Worm (Caenorhabditis elegans) whole organism, L2 larva: Measurements from ENCODE around the gene sru-1.
A peak's percentile ranks its signal among the peaks of the same experiment; 100 is the strongest.

Experiments
- C34F6.9 ChIP-seq: fragments of 150-350 bp; optimal IDR thresholded peaks from 2 replicates; lab custom pipeline; 2014; ENCODE audit warnings: missing biosample characterization, missing genetic modification characterization
- R02D3.7 ChIP-seq: fragments of 150-350 bp; optimal IDR thresholded peaks from 2 replicates; lab custom pipeline; 2014; ENCODE audit warnings: missing biosample characterization, missing genetic modification characterization
- Y55F3AM.14 ChIP-seq: fragments of 200-800 bp; sonication (Bioruptor generic); optimal IDR thresholded peaks from 2 replicates; lab custom pipeline; 2018; ENCODE audit warnings: mild to moderate bottlenecking, missing genetic modification characterization, missing compliant biosample characterization
- ZK546.5 ChIP-seq: sonication (generic microtip); optimal IDR thresholded peaks from 2 replicates; lab custom pipeline; 2017; ENCODE audit warnings: missing biosample characterization, missing genetic modification characterization
- ama-1 ChIP-seq: fragments of 150-350 bp; optimal IDR thresholded peaks from 2 replicates; lab custom pipeline; 2018; ENCODE audit warnings: inconsistent platforms
- blmp-1 ChIP-seq: sonication (generic microtip); optimal IDR thresholded peaks from 2 replicates; lab custom pipeline; 2017; ENCODE audit warnings: missing genetic modification characterization, mild to moderate bottlenecking, missing compliant biosample characterization, antibody characterized with exemption, moderate library complexity; ENCODE audit not compliant: insufficient read depth
- ceh-16 ChIP-seq: fragments of 150-350 bp; optimal IDR thresholded peaks from 2 replicates; lab custom pipeline; 2014; ENCODE audit warnings: missing biosample characterization, missing genetic modification characterization
- ceh-82 ChIP-seq: fragments of 150-350 bp; optimal IDR thresholded peaks from 2 replicates; lab custom pipeline; 2014; ENCODE audit warnings: missing biosample characterization, missing genetic modification characterization
- crh-2 ChIP-seq: sonication (generic microtip); optimal IDR thresholded peaks from 2 replicates; lab custom pipeline; 2017; ENCODE audit warnings: missing biosample characterization, missing genetic modification characterization
- egl-27 ChIP-seq: sonication (generic microtip); optimal IDR thresholded peaks from 3 replicates; lab custom pipeline; 2017; ENCODE audit warnings: missing biosample characterization, missing genetic modification reagents, missing genetic modification characterization
- elt-1 ChIP-seq: fragments of 150-350 bp; optimal IDR thresholded peaks from 2 replicates; lab custom pipeline; 2014; ENCODE audit warnings: missing biosample characterization, missing genetic modification characterization
- elt-3 ChIP-seq: sonication (generic microtip); optimal IDR thresholded peaks from 2 replicates; lab custom pipeline; 2017; ENCODE audit warnings: missing biosample characterization, missing genetic modification characterization
- fos-1 ChIP-seq: fragments of 150-350 bp; optimal IDR thresholded peaks from 2 replicates; lab custom pipeline; 2014; ENCODE audit warnings: missing biosample characterization, missing genetic modification characterization
- gmeb-1 ChIP-seq: fragments of 150-350 bp; optimal IDR thresholded peaks from 2 replicates; lab custom pipeline; 2014; ENCODE audit warnings: missing biosample characterization, missing genetic modification characterization
- lin-13 ChIP-seq: fragments of 150-350 bp; optimal IDR thresholded peaks from 2 replicates; lab custom pipeline; 2014; ENCODE audit warnings: missing biosample characterization, missing genetic modification reagents, missing genetic modification characterization
- lin-39 ChIP-seq: fragments of 150-350 bp; optimal IDR thresholded peaks from 2 replicates; lab custom pipeline; 2014; ENCODE audit warnings: missing biosample characterization, missing genetic modification reagents, missing genetic modification characterization
- mab-5 ChIP-seq: fragments of 150-350 bp; optimal IDR thresholded peaks from 2 replicates; lab custom pipeline; 2014; ENCODE audit warnings: missing biosample characterization, missing genetic modification characterization
- mbf-1 ChIP-seq: sonication (generic microtip); optimal IDR thresholded peaks from 2 replicates; lab custom pipeline; 2017; ENCODE audit warnings: missing biosample characterization, missing genetic modification characterization
- mdl-1 ChIP-seq, 2 experiments: fragments of 150-350 bp in 1 of 2; sonication (generic microtip) in 1 of 2; optimal IDR thresholded peaks; 2 replicates each; lab custom pipeline; 2017; ENCODE audit warnings: missing biosample characterization in 2 of 2, missing genetic modification characterization in 2 of 2
- nhr-10 ChIP-seq: sonication (generic microtip); optimal IDR thresholded peaks from 2 replicates; lab custom pipeline; 2017; ENCODE audit warnings: missing biosample characterization, missing genetic modification characterization
- nhr-11 ChIP-seq: fragments of 150-350 bp; optimal IDR thresholded peaks from 2 replicates; lab custom pipeline; 2014; ENCODE audit warnings: missing biosample characterization, missing genetic modification characterization
- nhr-12 ChIP-seq: fragments of 150-350 bp; optimal IDR thresholded peaks from 2 replicates; lab custom pipeline; 2014; ENCODE audit warnings: missing biosample characterization, missing genetic modification characterization
- nhr-129 ChIP-seq: fragments of 150-350 bp; optimal IDR thresholded peaks from 2 replicates; lab custom pipeline; 2014; ENCODE audit warnings: missing biosample characterization, missing genetic modification characterization
- nhr-21 ChIP-seq: fragments of 150-350 bp; optimal IDR thresholded peaks from 2 replicates; lab custom pipeline; 2014; ENCODE audit warnings: missing biosample characterization, missing genetic modification characterization
- nhr-23 ChIP-seq: fragments of 150-350 bp; optimal IDR thresholded peaks from 2 replicates; lab custom pipeline; 2014; ENCODE audit warnings: missing biosample characterization, missing genetic modification reagents, missing genetic modification characterization
- nhr-237 ChIP-seq: fragments of 150-350 bp; optimal IDR thresholded peaks from 2 replicates; lab custom pipeline; 2014; ENCODE audit warnings: missing biosample characterization, missing genetic modification characterization
- nhr-25 ChIP-seq: fragments of 150-350 bp; sonication (generic microtip); optimal IDR thresholded peaks from 3 replicates; lab custom pipeline; 2014; ENCODE audit warnings: missing biosample characterization, missing genetic modification characterization
- nhr-77 ChIP-seq: fragments of 150-350 bp; optimal IDR thresholded peaks from 2 replicates; lab custom pipeline; 2014; ENCODE audit warnings: missing biosample characterization, missing genetic modification characterization
- peb-1 ChIP-seq: fragments of 150-350 bp; optimal IDR thresholded peaks from 2 replicates; lab custom pipeline; 2014; ENCODE audit warnings: missing biosample characterization, missing genetic modification characterization
- sem-4 ChIP-seq: fragments of 150-350 bp; optimal IDR thresholded peaks from 2 replicates; lab custom pipeline; 2014; ENCODE audit warnings: missing biosample characterization, missing genetic modification reagents, missing genetic modification characterization
- sma-3 ChIP-seq: sonication (generic microtip); optimal IDR thresholded peaks from 2 replicates; lab custom pipeline; 2016; ENCODE audit warnings: missing genetic modification reagents, missing genetic modification characterization, missing compliant biosample characterization
- sma-9 ChIP-seq, 2 experiments: fragments of 150-350 bp in 1 of 2; sonication (generic microtip) in 1 of 2; optimal IDR thresholded peaks; 2 replicates each; lab custom pipeline; 2014 to 2016; ENCODE audit warnings: missing genetic modification characterization in 2 of 2, mild to moderate bottlenecking in 1 of 2, missing biosample characterization in 1 of 2, missing compliant biosample characterization in 1 of 2, missing genetic modification reagents in 1 of 2, moderate library complexity in 1 of 2
- snpc-4 ChIP-seq: fragments of 150-350 bp; optimal IDR thresholded peaks from 2 replicates; lab custom pipeline; 2014; ENCODE audit warnings: missing biosample characterization, missing genetic modification characterization
- unc-39 ChIP-seq: fragments of 150-350 bp; optimal IDR thresholded peaks from 2 replicates; lab custom pipeline; 2014; ENCODE audit warnings: missing biosample characterization, missing genetic modification characterization
- unc-55 ChIP-seq: fragments of 150-350 bp; sonication (generic microtip); optimal IDR thresholded peaks from 3 replicates; lab custom pipeline; 2014; ENCODE audit warnings: missing biosample characterization, missing genetic modification reagents, missing genetic modification characterization
- unc-62 ChIP-seq: fragments of 150-350 bp; optimal IDR thresholded peaks from 2 replicates; lab custom pipeline; 2014; ENCODE audit warnings: missing biosample characterization, missing genetic modification reagents, missing genetic modification characterization
- zag-1 ChIP-seq: fragments of 150-350 bp; optimal IDR thresholded peaks from 2 replicates; lab custom pipeline; 2014; ENCODE audit warnings: missing biosample characterization, missing genetic modification characterization
- ztf-1 ChIP-seq: fragments of 200-800 bp; sonication (Bioruptor generic); conservative IDR thresholded peaks from 2 replicates; pipeline ENCODE4 v1.3.6; 2022; ENCODE audit warnings: missing genetic modification characterization, missing compliant biosample characterization
- ztf-11 ChIP-seq: sonication (generic microtip); optimal IDR thresholded peaks from 2 replicates; lab custom pipeline; 2017; ENCODE audit warnings: missing biosample characterization, missing genetic modification characterization
- ztf-4 ChIP-seq: fragments of 150-350 bp; optimal IDR thresholded peaks from 2 replicates; lab custom pipeline; 2014; ENCODE audit warnings: missing biosample characterization, missing genetic modification characterization

Gene sru-1

DNA sequence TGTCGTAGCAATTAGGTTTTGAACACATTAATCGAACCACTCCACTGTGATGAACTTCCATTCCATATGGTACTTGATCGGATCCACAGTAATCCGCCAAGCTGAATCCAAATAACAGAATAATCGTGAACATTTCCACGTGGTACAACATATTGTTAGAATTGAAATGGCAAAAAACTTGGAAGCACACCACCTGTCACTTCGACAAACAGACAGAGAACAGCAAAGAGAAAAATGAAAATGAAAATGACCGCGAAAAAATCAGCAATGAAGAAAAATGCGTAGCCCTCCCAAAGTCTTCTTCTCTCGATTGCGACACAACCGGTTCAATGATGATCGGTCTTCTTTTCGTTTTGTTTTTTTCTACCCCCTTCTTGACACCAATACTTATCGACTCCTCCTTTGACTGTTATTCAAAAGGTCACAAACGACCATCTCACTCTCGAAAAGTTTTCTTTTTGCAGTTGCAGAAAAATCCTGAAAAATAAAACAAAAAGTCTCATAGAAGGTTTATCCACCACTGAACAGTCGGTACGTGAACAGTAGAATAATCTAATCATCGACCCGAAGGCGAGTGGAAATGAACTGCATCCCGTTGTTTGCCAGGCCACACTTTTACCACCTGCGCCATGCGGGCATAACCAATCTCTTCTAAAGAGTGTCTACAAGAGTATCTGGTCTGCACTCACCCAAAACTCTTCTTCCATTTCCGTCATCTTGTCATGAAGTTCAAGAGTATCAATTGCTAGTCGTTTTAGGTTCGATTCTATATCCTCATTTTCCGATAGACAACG, 11.1 kb upstream of the sru-1 start, which contains the start of gene wrt-3:
Gene wrt-3, minus strand, starts transcription at position 322 of the 794 bp plus-strand sequence.
- TF ChIP-seq mbf-1 (tag; lab: Kevin White, UChicago) = no peak
- no peak for TF ChIP-seq nhr-77 (tag; lab: Kevin White, UChicago)
- peak; percentile 41 for TF ChIP-seq nhr-25 (tag; lab: Kevin White, UChicago)
- TF ChIP-seq crh-2 (tag; lab: Kevin White, UChicago) = peak; percentile 3
- no peak for TF ChIP-seq ama-1
- TF ChIP-seq peb-1 (tag; lab: Kevin White, UChicago) = no peak
- peak; percentile 65 for TF ChIP-seq nhr-21 (tag; lab: Kevin White, UChicago)
- TF ChIP-seq Y55F3AM.14 (GFP tag; lab: Kevin White, UChicago) = peak; percentile 78
- TF ChIP-seq nhr-10 (tag; lab: Kevin White, UChicago) = no peak
- peak; percentile 37 for TF ChIP-seq C34F6.9 (tag; lab: Kevin White, UChicago)
- TF ChIP-seq nhr-12 = no peak
- TF ChIP-seq egl-27 (tag; lab: Kevin White, UChicago) = no peak
- peak; percentile 13 for TF ChIP-seq mab-5 (tag; lab: Kevin White, UChicago)
- peak; percentile 44 for TF ChIP-seq sma-3 (GFP tag; lab: Kevin White, UChicago)
- no peak for TF ChIP-seq unc-39 (tag; lab: Kevin White, UChicago)
- peak; percentile 44 for TF ChIP-seq blmp-1 (tag; lab: Kevin White, UChicago)
- no peak for TF ChIP-seq elt-3
- no peak for TF ChIP-seq gmeb-1 (tag; lab: Kevin White, UChicago)
- TF ChIP-seq mdl-1 (tag; optimal IDR thresholded peaks at IDR 0.05; lab: Kevin White, UChicago) = no peak
- no peak for TF ChIP-seq ceh-82 (tag; lab: Kevin White, UChicago)
- TF ChIP-seq ZK546.5 (tag; lab: Kevin White, UChicago) = no peak
- no peak for TF ChIP-seq sem-4 (tag; lab: Kevin White, UChicago)
- TF ChIP-seq zag-1 (tag; lab: Kevin White, UChicago) = no peak
- TF ChIP-seq ceh-16 (tag; lab: Kevin White, UChicago) = peak; percentile 22
- TF ChIP-seq sma-9 (GFP tag; optimal IDR thresholded peaks at IDR 0.05; lab: Kevin White, UChicago) = peak; percentile 86
- TF ChIP-seq sma-9 (tag; optimal IDR thresholded peaks at IDR 0.05; lab: Kevin White, UChicago) = no peak
- TF ChIP-seq unc-55 = no peak
- TF ChIP-seq ztf-4 (tag; lab: Kevin White, UChicago) = no peak
- no peak for TF ChIP-seq lin-13 (GFP tag; lab: Kevin White, UChicago)
- TF ChIP-seq nhr-129 (tag; lab: Kevin White, UChicago) = peak; percentile 51
- TF ChIP-seq elt-1 (tag; lab: Kevin White, UChicago) = no peak
- TF ChIP-seq fos-1 = peak; percentile 58
- peak; percentile 15 for TF ChIP-seq nhr-11 (tag; lab: Kevin White, UChicago)
- TF ChIP-seq nhr-237 (tag; lab: Kevin White, UChicago) = no peak

DNA sequence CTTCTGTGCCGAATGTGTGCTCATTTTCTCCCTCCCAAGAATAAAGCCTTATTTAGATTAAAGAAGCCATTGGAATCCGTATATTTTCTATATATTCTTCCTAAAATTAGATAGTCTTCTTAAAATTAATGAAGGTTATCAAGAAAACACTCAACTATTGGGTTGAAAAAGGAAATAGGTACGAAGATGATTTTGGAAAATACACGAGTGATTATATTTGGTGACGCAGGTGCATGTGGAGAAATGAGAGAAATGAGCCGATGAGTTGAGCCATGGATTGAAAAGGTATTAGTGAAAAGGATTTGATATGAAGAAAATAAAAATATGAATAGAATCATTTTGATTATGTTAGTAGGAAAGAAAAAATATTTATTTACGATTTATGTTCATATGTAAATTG, 7.5 kb upstream of the sru-1 start, which contains the start of gene cng-3:
Gene cng-3, minus strand, starts transcription at position 102 of the 400 bp plus-strand sequence.
- TF ChIP-seq elt-1 (tag; lab: Kevin White, UChicago) (no peak), ztf-11 (no peak), snpc-4 (tag; lab: Kevin White, UChicago) (no peak), ztf-1 (no peak)
- TF ChIP-seq, all 48 proteins: peak for 0

DNA sequence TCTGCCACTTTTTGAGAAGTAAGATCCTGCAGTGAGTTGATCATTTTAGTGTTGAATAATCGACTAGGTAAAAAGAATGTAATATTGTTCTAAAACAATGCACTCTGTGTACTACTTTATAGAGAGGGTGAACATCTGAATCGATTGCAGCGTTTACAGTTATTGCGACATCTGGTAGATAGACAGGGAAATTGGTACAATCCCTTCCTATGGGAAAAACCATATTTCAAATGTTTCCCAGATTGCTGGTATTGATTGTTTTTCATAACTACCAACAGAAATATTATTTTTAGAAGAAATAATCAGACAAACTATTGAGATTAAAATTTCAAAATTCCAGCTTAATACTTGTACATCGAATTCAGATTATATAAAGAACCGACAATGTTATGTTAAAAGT, 3.4 kb upstream of the sru-1 start, which contains the start of gene gadr-2:
Gene gadr-2, minus strand, starts transcription at position 101 of the 400 bp plus-strand sequence.
- TF ChIP-seq C34F6.9 (tag; lab: Kevin White, UChicago) = no peak
- TF ChIP-seq ceh-16 (tag; lab: Kevin White, UChicago) = no peak
- no peak for TF ChIP-seq lin-39
- no peak for TF ChIP-seq unc-62 (GFP tag; lab: Kevin White, UChicago)
- TF ChIP-seq R02D3.7 (tag; lab: Kevin White, UChicago) = no peak
- TF ChIP-seq unc-55 = no peak
- TF ChIP-seq nhr-11 (tag; lab: Kevin White, UChicago) = no peak
- no peak for TF ChIP-seq nhr-77 (tag; lab: Kevin White, UChicago)
- no peak for TF ChIP-seq nhr-23 (tag; lab: Kevin White, UChicago)
- TF ChIP-seq mdl-1 (tag; optimal IDR thresholded peaks at IDR 0.05; lab: Kevin White, UChicago) = no peak
- TF ChIP-seq mbf-1 (tag; lab: Kevin White, UChicago) = no peak
- TF ChIP-seq zag-1 (tag; lab: Kevin White, UChicago) = no peak
- no peak for TF ChIP-seq nhr-237 (tag; lab: Kevin White, UChicago)
- TF ChIP-seq snpc-4 (tag; lab: Kevin White, UChicago) = no peak
- TF ChIP-seq, all 48 proteins: peak for 0
